Worm (Caenorhabditis elegans) whole organism, L2 larva: ENCODE measurements around the gene hat-1.

Source experiments
- C34F6.9 ChIP-seq: fragments of 150-350 bp; optimal IDR thresholded peaks from 2 replicates; lab custom pipeline; 2014; ENCODE audit warnings: missing biosample characterization, missing genetic modification characterization
- F13H6.1 ChIP-seq: sonication (generic microtip); optimal IDR thresholded peaks from 2 replicates; lab custom pipeline; 2016; ENCODE audit warnings: missing genetic modification characterization, missing compliant biosample characterization
- Y55F3AM.14 ChIP-seq: fragments of 200-800 bp; sonication (Bioruptor generic); optimal IDR thresholded peaks from 2 replicates; lab custom pipeline; 2018; ENCODE audit warnings: mild to moderate bottlenecking, missing genetic modification characterization, missing compliant biosample characterization
- alr-1 ChIP-seq: fragments of 150-350 bp; optimal IDR thresholded peaks from 2 replicates; lab custom pipeline; 2014; ENCODE audit warnings: missing biosample characterization, missing genetic modification characterization
- ceh-82 ChIP-seq: fragments of 150-350 bp; optimal IDR thresholded peaks from 2 replicates; lab custom pipeline; 2014; ENCODE audit warnings: missing biosample characterization, missing genetic modification characterization
- crh-2 ChIP-seq: sonication (generic microtip); optimal IDR thresholded peaks from 2 replicates; lab custom pipeline; 2017; ENCODE audit warnings: missing biosample characterization, missing genetic modification characterization
- dmd-4 ChIP-seq: sonication (generic microtip); optimal IDR thresholded peaks from 2 replicates; lab custom pipeline; 2017; ENCODE audit warnings: missing biosample characterization, missing genetic modification characterization
- fos-1 ChIP-seq: fragments of 150-350 bp; optimal IDR thresholded peaks from 2 replicates; lab custom pipeline; 2014; ENCODE audit warnings: missing biosample characterization, missing genetic modification characterization
- gmeb-1 ChIP-seq: fragments of 150-350 bp; optimal IDR thresholded peaks from 2 replicates; lab custom pipeline; 2014; ENCODE audit warnings: missing biosample characterization, missing genetic modification characterization
- lin-11 ChIP-seq: fragments of 150-350 bp; sonication (generic microtip); optimal IDR thresholded peaks from 2 replicates; lab custom pipeline; 2014; ENCODE audit warnings: missing biosample characterization, missing genetic modification characterization, inconsistent platforms, mixed read lengths
- lin-13 ChIP-seq: fragments of 150-350 bp; optimal IDR thresholded peaks from 2 replicates; lab custom pipeline; 2014; ENCODE audit warnings: missing biosample characterization, missing genetic modification reagents, missing genetic modification characterization
- lsy-2 ChIP-seq, 2 experiments: fragments of 150-350 bp in 1 of 2; sonication (generic microtip) in 1 of 2; optimal IDR thresholded peaks; 2 replicates each; lab custom pipeline; 2014 to 2017; ENCODE audit warnings: missing biosample characterization in 2 of 2, missing genetic modification characterization in 2 of 2
- mab-5 ChIP-seq: fragments of 150-350 bp; optimal IDR thresholded peaks from 2 replicates; lab custom pipeline; 2014; ENCODE audit warnings: missing biosample characterization, missing genetic modification characterization
- mbf-1 ChIP-seq: sonication (generic microtip); optimal IDR thresholded peaks from 2 replicates; lab custom pipeline; 2017; ENCODE audit warnings: missing biosample characterization, missing genetic modification characterization
- mdl-1 ChIP-seq, 2 experiments: fragments of 150-350 bp in 1 of 2; sonication (generic microtip) in 1 of 2; optimal IDR thresholded peaks; 2 replicates each; lab custom pipeline; 2017; ENCODE audit warnings: missing biosample characterization in 2 of 2, missing genetic modification characterization in 2 of 2
- nhr-11 ChIP-seq: fragments of 150-350 bp; optimal IDR thresholded peaks from 2 replicates; lab custom pipeline; 2014; ENCODE audit warnings: missing biosample characterization, missing genetic modification characterization
- nhr-12 ChIP-seq: fragments of 150-350 bp; optimal IDR thresholded peaks from 2 replicates; lab custom pipeline; 2014; ENCODE audit warnings: missing biosample characterization, missing genetic modification characterization
- nhr-129 ChIP-seq: fragments of 150-350 bp; optimal IDR thresholded peaks from 2 replicates; lab custom pipeline; 2014; ENCODE audit warnings: missing biosample characterization, missing genetic modification characterization
- nhr-21 ChIP-seq: fragments of 150-350 bp; optimal IDR thresholded peaks from 2 replicates; lab custom pipeline; 2014; ENCODE audit warnings: missing biosample characterization, missing genetic modification characterization
- nhr-23 ChIP-seq: fragments of 150-350 bp; optimal IDR thresholded peaks from 2 replicates; lab custom pipeline; 2014; ENCODE audit warnings: missing biosample characterization, missing genetic modification reagents, missing genetic modification characterization
- nhr-25 ChIP-seq: fragments of 150-350 bp; sonication (generic microtip); optimal IDR thresholded peaks from 3 replicates; lab custom pipeline; 2014; ENCODE audit warnings: missing biosample characterization, missing genetic modification characterization
- nhr-6 ChIP-seq: fragments of 150-350 bp; optimal IDR thresholded peaks from 2 replicates; lab custom pipeline; 2014; ENCODE audit warnings: missing biosample characterization, missing genetic modification characterization
- nhr-77 ChIP-seq: fragments of 150-350 bp; optimal IDR thresholded peaks from 2 replicates; lab custom pipeline; 2014; ENCODE audit warnings: missing biosample characterization, missing genetic modification characterization
- peb-1 ChIP-seq: fragments of 150-350 bp; optimal IDR thresholded peaks from 2 replicates; lab custom pipeline; 2014; ENCODE audit warnings: missing biosample characterization, missing genetic modification characterization
- sem-4 ChIP-seq: fragments of 150-350 bp; optimal IDR thresholded peaks from 2 replicates; lab custom pipeline; 2014; ENCODE audit warnings: missing biosample characterization, missing genetic modification reagents, missing genetic modification characterization
- skn-1 ChIP-seq: sonication (generic microtip); optimal IDR thresholded peaks from 2 replicates; lab custom pipeline; 2017; ENCODE audit warnings: missing biosample characterization, missing genetic modification characterization
- sma-3 ChIP-seq: sonication (generic microtip); optimal IDR thresholded peaks from 2 replicates; lab custom pipeline; 2016; ENCODE audit warnings: missing genetic modification reagents, missing genetic modification characterization, missing compliant biosample characterization
- sma-9 ChIP-seq, 2 experiments: fragments of 150-350 bp in 1 of 2; sonication (generic microtip) in 1 of 2; optimal IDR thresholded peaks; 2 replicates each; lab custom pipeline; 2014 to 2016; ENCODE audit warnings: missing genetic modification characterization in 2 of 2, mild to moderate bottlenecking in 1 of 2, missing biosample characterization in 1 of 2, missing compliant biosample characterization in 1 of 2, missing genetic modification reagents in 1 of 2, moderate library complexity in 1 of 2
- snpc-4 ChIP-seq: fragments of 150-350 bp; optimal IDR thresholded peaks from 2 replicates; lab custom pipeline; 2014; ENCODE audit warnings: missing biosample characterization, missing genetic modification characterization
- unc-39 ChIP-seq: fragments of 150-350 bp; optimal IDR thresholded peaks from 2 replicates; lab custom pipeline; 2014; ENCODE audit warnings: missing biosample characterization, missing genetic modification characterization
- unc-55 ChIP-seq: fragments of 150-350 bp; sonication (generic microtip); optimal IDR thresholded peaks from 3 replicates; lab custom pipeline; 2014; ENCODE audit warnings: missing biosample characterization, missing genetic modification reagents, missing genetic modification characterization
- ztf-1 ChIP-seq: fragments of 200-800 bp; sonication (Bioruptor generic); conservative IDR thresholded peaks from 2 replicates; pipeline ENCODE4 v1.3.6; 2022; ENCODE audit warnings: missing genetic modification characterization, missing compliant biosample characterization
- ztf-11 ChIP-seq: sonication (generic microtip); optimal IDR thresholded peaks from 2 replicates; lab custom pipeline; 2017; ENCODE audit warnings: missing biosample characterization, missing genetic modification characterization

hat-1 gene

DNA sequence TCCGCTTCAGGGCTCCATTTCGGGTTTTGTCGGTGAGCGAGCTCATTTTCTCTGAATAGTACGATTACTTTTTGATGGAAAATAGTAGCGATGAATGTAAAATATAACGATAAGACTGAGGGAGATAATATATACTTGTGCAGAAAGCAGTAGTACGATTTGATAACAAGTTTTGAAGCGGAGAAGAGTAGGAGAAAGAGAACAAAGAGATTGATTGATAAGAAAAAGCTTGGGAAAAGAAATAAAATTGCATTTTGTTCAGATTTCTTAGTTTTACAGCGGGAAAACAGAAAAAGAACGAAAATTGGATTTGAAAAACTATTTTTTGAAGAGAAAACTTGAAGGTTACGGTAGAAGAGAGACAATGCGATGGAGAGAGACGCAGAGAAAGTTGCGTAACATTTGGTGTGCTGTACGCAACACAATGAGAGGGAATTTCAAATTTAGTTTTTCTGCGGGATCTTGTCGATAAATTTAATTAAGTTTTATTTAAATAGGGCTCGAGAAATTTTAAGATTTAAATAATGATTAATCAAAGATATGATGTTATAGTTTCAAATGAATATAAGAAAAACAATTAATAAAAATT lies 49.4 kb downstream of the hat-1 start, which contains the start of gene umps-1:
TSS of gene umps-1 (minus strand) at position 51 of the 589 bp plus-strand sequence.
- TF ChIP-seq nhr-25 (tag; lab: Kevin White, UChicago) (no peak), nhr-129 (peak; percentile 63), nhr-11 (tag; lab: Kevin White, UChicago) (no peak), mbf-1 (tag; lab: Kevin White, UChicago) (no peak), Y55F3AM.14 (GFP tag; lab: Kevin White, UChicago) (no peak), ztf-1 (GFP tag; lab: Robert Waterston, UW) (no peak), sem-4 (peak; percentile 74), snpc-4 (tag; lab: Kevin White, UChicago) (peak; percentile 74), C34F6.9 (tag; lab: Kevin White, UChicago) (peak; percentile 72), skn-1 (tag; lab: Kevin White, UChicago) (no peak), lin-11 (tag; lab: Kevin White, UChicago) (no peak), crh-2 (peak; percentile 85), unc-39 (tag; lab: Kevin White, UChicago) (no peak), dmd-4 (tag; lab: Kevin White, UChicago) (no peak), fos-1 (tag; lab: Kevin White, UChicago) (peak; percentile 50), mdl-1 (tag; optimal IDR thresholded peaks at IDR 0.05; lab: Kevin White, UChicago) (no peak), sma-3 (peak; percentile 80), alr-1 (tag; lab: Kevin White, UChicago) (no peak), peb-1 (tag; lab: Kevin White, UChicago) (no peak), sma-9 (GFP tag; optimal IDR thresholded peaks at IDR 0.05; lab: Kevin White, UChicago) (peak; percentile 69), sma-9 (tag; optimal IDR thresholded peaks at IDR 0.05; lab: Kevin White, UChicago) (no peak), lsy-2 (tag; optimal IDR thresholded peaks at IDR 0.05; lab: Kevin White, UChicago) (peak; percentile 93 to 99), unc-55 (GFP tag; lab: Kevin White, UChicago) (peak; percentile 82), nhr-6 (tag; lab: Kevin White, UChicago) (peak; percentile 50), nhr-21 (tag; lab: Kevin White, UChicago) (peak; percentile 71), gmeb-1 (tag; lab: Kevin White, UChicago) (peak; percentile 98), lin-13 (GFP tag; lab: Kevin White, UChicago) (peak; percentile 72), mab-5 (tag; lab: Kevin White, UChicago) (peak; percentile 34), nhr-77 (tag; lab: Kevin White, UChicago) (no peak), ceh-82 (tag; lab: Kevin White, UChicago) (no peak), F13H6.1 (tag; lab: Kevin White, UChicago) (peak; percentile 37)

- no peak for TF ChIP-seq C34F6.9 (tag; lab: Kevin White, UChicago)
- TF ChIP-seq nhr-6 (tag; lab: Kevin White, UChicago), result no peak
- TF ChIP-seq crh-2, result peak; percentile 38
- TF ChIP-seq nhr-23 (tag; lab: Kevin White, UChicago), result no peak
- no peak for TF ChIP-seq dmd-4 (tag; lab: Kevin White, UChicago)
- TF ChIP-seq gmeb-1 (tag; lab: Kevin White, UChicago), result peak; percentile 37
- TF ChIP-seq sma-9 (GFP tag; optimal IDR thresholded peaks at IDR 0.05; lab: Kevin White, UChicago), result peak; percentile 54
- TF ChIP-seq sma-9 (tag; optimal IDR thresholded peaks at IDR 0.05; lab: Kevin White, UChicago), result no peak
- no peak for TF ChIP-seq ztf-11 (tag; lab: Kevin White, UChicago)
- TF ChIP-seq fos-1 (tag; lab: Kevin White, UChicago), result peak; percentile 75
- TF ChIP-seq sem-4, result no peak
- no peak for TF ChIP-seq nhr-12
Observed at ce11 chrIII:10355382-10355781, 51.7 kb downstream of the hat-1 start, which contains the start of gene spp-1. Gene spp-1 (minus strand): TSS chrIII:10355668.
